Worm (Caenorhabditis elegans): ENCODE results near the gene Y110A2AL.4.

DNA sequence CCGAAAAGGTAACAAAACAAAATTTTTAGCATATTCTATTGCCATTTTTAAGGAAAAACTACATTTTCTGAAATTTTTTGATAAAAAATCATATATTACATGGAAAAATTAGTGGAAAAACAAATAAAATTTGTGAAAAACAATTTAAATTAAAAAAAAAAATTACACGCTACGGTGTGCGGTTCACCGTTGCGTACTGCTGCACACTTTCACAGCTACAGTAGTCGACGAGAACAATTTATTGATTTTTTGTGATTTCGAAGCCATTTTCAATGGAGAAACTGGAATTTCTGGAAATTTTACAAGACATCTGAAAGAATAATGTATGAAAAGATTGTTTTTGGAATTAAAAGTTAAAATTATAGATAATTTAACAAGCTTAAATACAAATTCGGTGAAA, 24.1 kb upstream of the Y110A2AL.4 start:
- no peak for TF ChIP-seq nhr-90 (tag; optimal IDR thresholded peaks at IDR 0.05)
- no peak for TF ChIP-seq T07F8.4 (tag; optimal IDR thresholded peaks at IDR 0.05)
- TF ChIP-seq F52B5.7 (tag; optimal IDR thresholded peaks at IDR 0.05), result no peak

All from whole organism, young adult.